Worm (Caenorhabditis elegans): ENCODE results near the gene srh-200.

- no peak for TF ChIP-seq nhr-25 (tag; optimal IDR thresholded peaks at IDR 0.05)
- no peak for TF ChIP-seq ztf-11 (tag; optimal IDR thresholded peaks at IDR 0.05)
- no peak for TF ChIP-seq nhr-28 (tag; optimal IDR thresholded peaks at IDR 0.05)
- TF ChIP-seq ZK546.5 (tag; optimal IDR thresholded peaks at IDR 0.05): no peak
- TF ChIP-seq ama-1 (optimal IDR thresholded peaks at IDR 0.05): no peak
Observed at ce11 chrV:7639356-7639755, 14.1 kb downstream of the srh-200 start.
